Worm (Caenorhabditis elegans): ENCODE results near the gene mdmh-35.

ce11 chrII:7864207-7864606 is 8.7 kb upstream of the mdmh-35 start, which contains the start of gene ostb-1:
- no peak for TF ChIP-seq mdl-1 (tag; optimal IDR thresholded peaks at IDR 0.05)
- TF ChIP-seq hlh-4 (tag; optimal IDR thresholded peaks at IDR 0.05), result no peak
- no peak for TF ChIP-seq ztf-11 (tag; optimal IDR thresholded peaks at IDR 0.05)
